Worm (Caenorhabditis elegans) whole organism, L4 larva: ENCODE measurements around the gene Y38A10A.11.
"Not testable (repeated sequence)": the region's sequence is repeated elsewhere in the genome, so short reads cannot be mapped to it uniquely, and the experiment has no call there.

Source experiments
- F10B5.3 ChIP-seq: sonication (generic microtip); optimal IDR thresholded peaks from 2 replicates; lab custom pipeline; 2016; ENCODE audit warnings: mild to moderate bottlenecking, missing genetic modification characterization, missing compliant biosample characterization
- F44E2.7 ChIP-seq: fragments of 200-800 bp; sonication (Bioruptor generic); IDR thresholded peaks from 2 replicates; pipeline ENCODE4 v2.1.2; 2022; ENCODE audit warnings: missing genetic modification characterization, missing compliant biosample characterization
- T20F7.1 ChIP-seq: fragments of 200-800 bp; sonication (Bioruptor generic); optimal IDR thresholded peaks from 2 replicates; lab custom pipeline; 2018; ENCODE audit warnings: mild to moderate bottlenecking, missing genetic modification characterization, missing compliant biosample characterization
- Y105C5A.15 ChIP-seq: fragments of 200-800 bp; sonication (Bioruptor generic); IDR thresholded peaks from 2 replicates; pipeline ENCODE4 v1.3.6; 2022; ENCODE audit warnings: missing genetic modification characterization, missing compliant biosample characterization
- ZK337.2 ChIP-seq: fragments of 200-800 bp; sonication (Bioruptor generic); IDR thresholded peaks from 2 replicates; pipeline ENCODE4 v1.3.6; 2022; ENCODE audit warnings: missing genetic modification reagents, missing genetic modification characterization, missing compliant biosample characterization
- aha-1 ChIP-seq: fragments of 150-350 bp; peaks from one replicate; lab custom pipeline; 2014; ENCODE audit warnings: missing biosample characterization, missing genetic modification characterization
- aly-2 ChIP-seq: sonication (generic microtip); optimal IDR thresholded peaks from 2 replicates; lab custom pipeline; 2018; ENCODE audit warnings: missing biosample characterization, missing genetic modification characterization
- ama-1 ChIP-seq: fragments of 150-350 bp; optimal IDR thresholded peaks from 2 replicates; lab custom pipeline; 2014; ENCODE audit warnings: inconsistent platforms, mixed read lengths
- daf-19 ChIP-seq: fragments of 200-800 bp; sonication (Bioruptor generic); conservative IDR thresholded peaks from 2 replicates; pipeline ENCODE4 v1.3.6; 2022; ENCODE audit warnings: missing genetic modification characterization, missing compliant biosample characterization
- dmd-6 ChIP-seq: fragments of 200-800 bp; sonication (Bioruptor generic); IDR thresholded peaks from 2 replicates; pipeline ENCODE4 v1.3.6; 2022; ENCODE audit warnings: missing genetic modification reagents, missing genetic modification characterization, missing compliant biosample characterization
- dmd-8 ChIP-seq: fragments of 200-800 bp; sonication (Bioruptor generic); IDR thresholded peaks from 2 replicates; pipeline ENCODE4 v1.3.6; 2022; ENCODE audit warnings: missing genetic modification characterization, missing compliant biosample characterization
- dpl-1 ChIP-seq: fragments of 150-350 bp; optimal IDR thresholded peaks from 2 replicates; lab custom pipeline; 2014; ENCODE audit warnings: missing biosample characterization, missing genetic modification reagents, missing genetic modification characterization
- dve-1 ChIP-seq: sonication (generic microtip); optimal IDR thresholded peaks from 2 replicates; lab custom pipeline; 2017; ENCODE audit warnings: antibody characterized with exemption, mild to moderate bottlenecking, missing genetic modification characterization, missing compliant biosample characterization; ENCODE audit not compliant: insufficient read depth
- hif-1 ChIP-seq, 2 experiments: sonication (generic microtip); optimal IDR thresholded peaks; 2 replicates each; lab custom pipeline; 2016 to 2017; ENCODE audit warnings: missing compliant biosample characterization in 2 of 2, missing genetic modification characterization in 2 of 2, missing genetic modification reagents in 2 of 2, missing genotype in 2 of 2, mild to moderate bottlenecking in 1 of 2
- hlh-11 ChIP-seq: fragments of 200-800 bp; sonication (Bioruptor generic); optimal IDR thresholded peaks from 2 replicates; lab custom pipeline; 2018; ENCODE audit warnings: mild to moderate bottlenecking, missing genetic modification characterization, missing compliant biosample characterization
- lin-15B ChIP-seq: fragments of 150-350 bp; sonication (generic microtip); optimal IDR thresholded peaks from 3 replicates; lab custom pipeline; 2014; ENCODE audit warnings: missing biosample characterization, missing genetic modification characterization
- lin-38 ChIP-seq: fragments of 200-800 bp; sonication (Bioruptor generic); IDR thresholded peaks from 2 replicates; pipeline ENCODE4 v1.3.6; 2022; ENCODE audit warnings: missing genetic modification reagents, missing genetic modification characterization, missing compliant biosample characterization
- lin-39 ChIP-seq: fragments of 150-350 bp; optimal IDR thresholded peaks from 2 replicates; lab custom pipeline; 2014; ENCODE audit warnings: missing biosample characterization, missing genetic modification reagents, missing genetic modification characterization
- lsy-2 ChIP-seq, 2 experiments: fragments of 150-350 bp in 1 of 2; sonication (generic microtip) in 1 of 2; optimal IDR thresholded peaks; 2 replicates each; lab custom pipeline; 2014 to 2017; ENCODE audit warnings: missing biosample characterization in 2 of 2, missing genetic modification characterization in 2 of 2
- mes-2 ChIP-seq: sonication (generic microtip); optimal IDR thresholded peaks from 2 replicates; lab custom pipeline; 2016; ENCODE audit warnings: missing genotype, mild to moderate bottlenecking, missing genetic modification characterization, missing compliant biosample characterization; ENCODE audit not compliant: poor library complexity, severe bottlenecking
- mxl-3 ChIP-seq: fragments of 200-800 bp; sonication (Bioruptor generic); optimal IDR thresholded peaks from 2 replicates; lab custom pipeline; 2018; ENCODE audit warnings: mild to moderate bottlenecking, missing genetic modification characterization, missing compliant biosample characterization
- nhr-28 ChIP-seq: fragments of 150-350 bp; optimal IDR thresholded peaks from 2 replicates; lab custom pipeline; 2014; ENCODE audit warnings: missing biosample characterization, missing genetic modification characterization
- nhr-76 ChIP-seq: fragments of 150-350 bp; optimal IDR thresholded peaks from 2 replicates; lab custom pipeline; 2014; ENCODE audit warnings: missing biosample characterization, missing genetic modification characterization
- rbr-2 ChIP-seq: sonication (generic microtip); optimal IDR thresholded peaks from 2 replicates; lab custom pipeline; 2016; ENCODE audit warnings: missing genotype, missing genetic modification characterization, missing compliant biosample characterization
- saeg-2 ChIP-seq: fragments of 200-800 bp; sonication (Bioruptor generic); IDR thresholded peaks from 2 replicates; pipeline ENCODE4 v1.3.6; 2022; ENCODE audit warnings: missing genetic modification reagents, missing genetic modification characterization, missing compliant biosample characterization
- set-16 ChIP-seq: fragments of 200-800 bp; sonication (Bioruptor generic); IDR thresholded peaks from 2 replicates; pipeline ENCODE4 v1.3.6; 2022; ENCODE audit warnings: missing genetic modification reagents, missing genetic modification characterization, missing compliant biosample characterization
- skn-1 ChIP-seq: fragments of 150-350 bp; optimal IDR thresholded peaks from 2 replicates; lab custom pipeline; 2014; ENCODE audit warnings: missing biosample characterization, missing genetic modification characterization
- tag-97 ChIP-seq: fragments of 200-800 bp; sonication (Bioruptor generic); IDR thresholded peaks from 2 replicates; pipeline ENCODE4 v1.3.6; 2022; ENCODE audit warnings: missing genetic modification characterization, missing compliant biosample characterization
- tra-1 ChIP-seq: fragments of 200-800 bp; sonication (Bioruptor generic); IDR thresholded peaks from 2 replicates; pipeline ENCODE4 v1.3.6; 2022; ENCODE audit warnings: missing genetic modification reagents, missing genetic modification characterization, missing compliant biosample characterization
- unc-130 ChIP-seq: sonication (generic microtip); optimal IDR thresholded peaks from 2 replicates; lab custom pipeline; 2016; ENCODE audit warnings: missing genetic modification reagents, missing genetic modification characterization, missing compliant biosample characterization
- zfp-3 ChIP-seq: fragments of 200-800 bp; sonication (Bioruptor generic); conservative IDR thresholded peaks from 2 replicates; pipeline ENCODE4 v1.3.6; 2022; ENCODE audit warnings: missing genetic modification reagents, missing genetic modification characterization, missing compliant biosample characterization

Gene Y38A10A.11

ce11 chrV:6096559-6097155, 6.7 kb downstream of the Y38A10A.11 start, which contains the start of gene smut-1:
TSS of gene smut-1 (plus strand) at chrV:6097105.
- TF ChIP-seq dve-1 (no peak), ama-1 (lab: Kevin White, UChicago) (no peak), lin-15B (tag; lab: Kevin White, UChicago) (no peak), F44E2.7 (no peak), dmd-6 (GFP tag; lab: Robert Waterston, UW) (no peak), unc-130 (GFP tag; lab: Kevin White, UChicago) (no peak)

DNA sequence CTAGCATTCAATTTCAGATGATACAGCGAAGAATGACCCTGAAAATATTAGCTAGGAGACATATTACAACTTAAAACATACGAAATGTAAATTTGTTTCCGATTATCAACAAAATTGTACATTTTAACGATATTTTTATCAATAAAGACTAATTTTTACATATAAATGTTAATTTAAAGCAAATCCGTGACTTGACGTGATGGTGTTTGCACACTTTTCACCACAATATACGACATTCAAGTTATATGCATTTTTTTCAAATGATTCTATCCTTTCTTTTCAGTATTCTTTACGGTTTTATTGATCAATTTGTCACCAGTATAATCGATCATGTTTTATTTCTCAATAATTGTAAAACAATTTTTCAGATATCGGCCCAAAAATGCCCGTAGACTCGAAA, 7.5 kb downstream of the Y38A10A.11 start, which contains the start of gene Y38A10A.7:
Y38A10A.7 (plus strand) TSS at position 369 of the 400 bp plus-strand sequence.
- no peak for TF ChIP-seq dmd-8 (GFP tag; lab: Robert Waterston, UW)
- no peak for TF ChIP-seq zfp-3 (GFP tag; lab: Robert Waterston, UW)
- peak in 1 of 2 experiments; percentile 41 for TF ChIP-seq lsy-2 (tag; optimal IDR thresholded peaks at IDR 0.05; lab: Kevin White, UChicago)
- peak; percentile 3 for TF ChIP-seq dve-1
- peak; percentile 51 for TF ChIP-seq T20F7.1 (GFP tag; lab: Kevin White, UChicago)
- TF ChIP-seq nhr-28 (tag; lab: Kevin White, UChicago), result peak; percentile 4
- TF ChIP-seq hlh-11 (tag; lab: Kevin White, UChicago), result no peak
- TF ChIP-seq lin-38 (GFP tag; lab: Robert Waterston, UW), result 0 out of 2 replicates have a peak, but pooled peaks have one; percentile 4
- no peak for TF ChIP-seq F44E2.7
- TF ChIP-seq dpl-1 (GFP tag; lab: Kevin White, UChicago), result peak; percentile 56
- peak; percentile 32 for TF ChIP-seq mes-2 (tag; lab: Kevin White, UChicago)
- no peak for TF ChIP-seq skn-1 (tag; lab: Kevin White, UChicago)
- peak; percentile 17 for TF ChIP-seq aha-1 (tag; lab: Kevin White, UChicago)

ce11 chrV:6091592-6091991, 11.7 kb downstream of the Y38A10A.11 start:
- peak; percentile 71 for TF ChIP-seq set-16 (GFP tag; lab: Robert Waterston, UW)

ce11 chrV:6071551-6071950, 31.8 kb downstream of the Y38A10A.11 start:
- TF ChIP-seq set-16 (GFP tag; lab: Robert Waterston, UW) (peak; percentile 88; the same call in 1 of the 2 replicates), tra-1 (GFP tag; lab: Robert Waterston, UW) (0 out of 2 replicates have a peak, but pooled peaks have one; percentile 5)

- not testable (repeated sequence) for TF ChIP-seq rbr-2, saeg-2, tag-97
Observed at ce11 chrV:6069968-6070367, 33.4 kb downstream of the Y38A10A.11 start, which contains the start of gene fbxa-214. TSS of gene fbxa-214 (minus strand) at chrV:6070068.

DNA sequence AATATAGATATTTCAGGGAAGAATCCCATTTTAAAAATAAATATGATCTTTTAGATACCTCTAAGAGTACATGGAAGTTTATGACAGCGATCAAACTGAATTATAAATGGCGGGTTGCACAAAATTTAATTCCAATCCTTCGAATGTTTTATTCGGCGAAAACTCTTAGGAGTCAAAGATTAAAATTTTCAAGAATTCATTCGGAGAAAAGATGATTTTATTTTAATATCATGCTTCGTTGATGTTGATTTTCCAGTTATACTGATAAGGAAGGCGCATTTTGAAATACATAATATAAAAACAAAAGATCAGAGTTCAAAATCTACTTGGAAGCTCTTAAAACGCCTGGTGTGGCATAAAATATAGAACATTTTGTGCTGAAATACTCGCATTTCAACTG, 36.2 kb downstream of the Y38A10A.11 start, which contains the start of gene srh-10:
srh-10 (minus strand) TSS at position 29 of the 400 bp plus-strand sequence.
- TF ChIP-seq Y105C5A.15 (GFP tag; lab: Robert Waterston, UW), result no peak
- TF ChIP-seq lsy-2 (tag; optimal IDR thresholded peaks at IDR 0.05; lab: Kevin White, UChicago), result no peak
- no peak for TF ChIP-seq dpl-1 (GFP tag; lab: Kevin White, UChicago)
- TF ChIP-seq F10B5.3 (tag; lab: Kevin White, UChicago), result no peak
- no peak for TF ChIP-seq saeg-2
- no peak for TF ChIP-seq mxl-3 (GFP tag; lab: Kevin White, UChicago)
- TF ChIP-seq lin-39 (tag; lab: Kevin White, UChicago), result no peak
- no peak for TF ChIP-seq hlh-11 (tag; lab: Kevin White, UChicago)
- no peak for TF ChIP-seq set-16 (GFP tag; lab: Robert Waterston, UW)
- TF ChIP-seq dve-1, result no peak
- TF ChIP-seq ZK337.2 (GFP tag; lab: Robert Waterston, UW), result no peak
- no peak for TF ChIP-seq nhr-76 (tag; lab: Kevin White, UChicago)
- TF ChIP-seq hif-1 (tag; optimal IDR thresholded peaks at IDR 0.05; lab: Kevin White, UChicago), result no peak
- no peak for TF ChIP-seq dmd-8 (GFP tag; lab: Robert Waterston, UW)
- TF ChIP-seq mes-2 (tag; lab: Kevin White, UChicago), result no peak
- TF ChIP-seq aly-2 (tag; lab: Kevin White, UChicago), result no peak
- TF ChIP-seq zfp-3 (GFP tag; lab: Robert Waterston, UW), result no peak
- no peak for TF ChIP-seq daf-19 (GFP tag; lab: Robert Waterston, UW)
- no peak for TF ChIP-seq unc-130 (GFP tag; lab: Kevin White, UChicago)
- TF ChIP-seq tag-97, result no peak
